Worm (Caenorhabditis elegans): ENCODE data around the gene pqn-35.
A peak's percentile ranks its signal among the peaks of the same experiment; 100 is the strongest.

ce11 chrII:4604149-4604548 lies 8.6 kb upstream of the pqn-35 start:
- TF ChIP-seq lin-39 (tag; optimal IDR thresholded peaks at IDR 0.05): no peak
- TF ChIP-seq mdl-1 (tag; optimal IDR thresholded peaks at IDR 0.05): no peak
- no peak for TF ChIP-seq nhr-77 (tag; optimal IDR thresholded peaks at IDR 0.05)
- TF ChIP-seq lin-13 (GFP tag; optimal IDR thresholded peaks at IDR 0.05): no peak
- no peak for TF ChIP-seq blmp-1 (tag; optimal IDR thresholded peaks at IDR 0.05; ENCODE audit: insufficient read depth)
- TF ChIP-seq elt-3 (tag; optimal IDR thresholded peaks at IDR 0.05): no peak
- TF ChIP-seq skn-1 (tag; optimal IDR thresholded peaks at IDR 0.05): peak; percentile 70

Data from whole organism, L2 larva.